Worm (Caenorhabditis elegans) whole organism, midembryonic: Measurements from ENCODE around the gene str-182.

Experiments used
- T22C8.4 ChIP-seq: fragments of 200-800 bp; sonication (Bioruptor generic); IDR thresholded peaks from 2 replicates; pipeline ENCODE4 v1.3.6; 2022; ENCODE audit warnings: missing genetic modification characterization, missing compliant biosample characterization
- cog-1 ChIP-seq: sonication (generic microtip); optimal IDR thresholded peaks from 2 replicates; lab custom pipeline; 2016; ENCODE audit warnings: missing genetic modification characterization, missing compliant biosample characterization
- flt-1 ChIP-seq: fragments of 200-800 bp; sonication (Bioruptor generic); IDR thresholded peaks from 2 replicates; pipeline ENCODE4 v1.3.6; 2022; ENCODE audit warnings: missing genetic modification characterization, missing compliant biosample characterization
- klf-2 ChIP-seq: fragments of 200-800 bp; sonication (Bioruptor generic); conservative IDR thresholded peaks from 2 replicates; pipeline ENCODE4 v1.3.6; 2022; ENCODE audit warnings: missing genetic modification reagents, missing genetic modification characterization, missing compliant biosample characterization
- med-1 ChIP-seq: sonication (generic microtip); optimal IDR thresholded peaks from 2 replicates; lab custom pipeline; 2017; ENCODE audit warnings: missing genetic modification characterization, mild to moderate bottlenecking, missing compliant biosample characterization, antibody characterized with exemption, missing genetic modification reagents; ENCODE audit not compliant: insufficient read depth
- ref-1 ChIP-seq: fragments of 200-800 bp; sonication (Bioruptor generic); conservative IDR thresholded peaks from 2 replicates; pipeline ENCODE4 v1.3.6; 2022; ENCODE audit warnings: missing genetic modification reagents, missing genetic modification characterization, missing compliant biosample characterization
- tab-1 ChIP-seq: fragments of 200-800 bp; sonication (Bioruptor generic); IDR thresholded peaks from 2 replicates; pipeline ENCODE4 v1.3.6; 2022; ENCODE audit warnings: missing genetic modification characterization, missing compliant biosample characterization
- ztf-23 ChIP-seq: fragments of 200-800 bp; sonication (Bioruptor generic); IDR thresholded peaks from 2 replicates; pipeline ENCODE4 v1.3.6; 2022; ENCODE audit warnings: missing genetic modification reagents, missing genetic modification characterization, missing compliant biosample characterization
- ztf-29 ChIP-seq: fragments of 200-800 bp; sonication (Bioruptor generic); IDR thresholded peaks from 2 replicates; pipeline ENCODE4 v1.3.6; 2022; ENCODE audit warnings: missing genetic modification reagents, missing genetic modification characterization, missing compliant biosample characterization

- TF ChIP-seq cog-1 (no peak), ztf-23 (GFP tag; lab: Robert Waterston, UW) (no peak), T22C8.4 (GFP tag; lab: Robert Waterston, UW) (no peak), flt-1 (GFP tag; lab: Robert Waterston, UW) (no peak), ztf-29 (GFP tag; lab: Robert Waterston, UW) (no peak), ref-1 (no peak), tab-1 (GFP tag; lab: Robert Waterston, UW) (no peak), klf-2 (GFP tag; lab: Robert Waterston, UW) (no peak), med-1 (GFP tag; lab: Kevin White, UChicago) (no peak)
These were observed 34.8 kb downstream of the str-182 start, which contains the start of gene ZK856.6 for ce11 chrV:10198386-10198785.
